Fruit fly (Drosophila melanogaster) Kc167 (cell line): ENCODE measurements around the gene klu.

ENCODE experiments used
- Myc ChIP-seq: fragments of >200 bp; optimal IDR thresholded peaks from 2 replicates; lab custom pipeline; 2017; ENCODE audit warnings: missing external identifiers
- Sin3A ChIP-seq: fragments of >200 bp; optimal IDR thresholded peaks from 2 replicates; lab custom pipeline; 2018; ENCODE audit warnings: missing external identifiers
- h ChIP-seq: fragments of >200 bp; optimal IDR thresholded peaks from 3 replicates; lab custom pipeline; 2018; ENCODE audit warnings: missing external identifiers
- insv ChIP-seq: fragments of >200 bp; optimal IDR thresholded peaks from 3 replicates; lab custom pipeline; 2018; ENCODE audit warnings: missing external identifiers
- ttk ChIP-seq: sonication (Bioruptor generic); optimal IDR thresholded peaks from 2 replicates; lab custom pipeline; 2017; ENCODE audit warnings: missing external identifiers

dm6 chr3L:11027279-11027678 lies 18.3 kb upstream of the klu start, which contains the start of gene CG32081:
- no peak for TF ChIP-seq h (lab: Kevin White, UChicago)
- TF ChIP-seq ttk (lab: Kevin White, UChicago) = no peak
- TF ChIP-seq insv = no peak
- TF ChIP-seq Sin3A (lab: Kevin White, UChicago) = no peak
- TF ChIP-seq Myc = no peak
